Worm (Caenorhabditis elegans) whole organism, early embryonic: Measurements from ENCODE around the gene F40G12.9.

Experiments used
- B0310.2 ChIP-seq: sonication (generic microtip); optimal IDR thresholded peaks from 2 replicates; lab custom pipeline; 2016; ENCODE audit warnings: mild to moderate bottlenecking, missing genetic modification characterization, missing compliant biosample characterization
- F13C5.2 ChIP-seq: sonication (generic microtip); optimal IDR thresholded peaks from 2 replicates; lab custom pipeline; 2017; ENCODE audit warnings: mild to moderate bottlenecking, missing genetic modification characterization, inconsistent platforms, missing compliant biosample characterization
- aly-1 ChIP-seq: sonication (generic microtip); optimal IDR thresholded peaks from 2 replicates; lab custom pipeline; 2016; ENCODE audit warnings: missing genetic modification characterization, missing compliant biosample characterization
- ama-1 ChIP-seq: fragments of 150-350 bp; optimal IDR thresholded peaks from 2 replicates; lab custom pipeline; 2014
- ceh-13 ChIP-seq: fragments of 200-800 bp; sonication (Bioruptor generic); optimal IDR thresholded peaks from 2 replicates; lab custom pipeline; 2018; ENCODE audit warnings: mild to moderate bottlenecking, missing genetic modification characterization, missing compliant biosample characterization
- ceh-36 ChIP-seq: sonication (generic microtip); optimal IDR thresholded peaks from 2 replicates; lab custom pipeline; 2016; ENCODE audit warnings: missing genetic modification characterization, inconsistent platforms, missing compliant biosample characterization
- ets-7 ChIP-seq: sonication (generic microtip); optimal IDR thresholded peaks from 2 replicates; lab custom pipeline; 2016; ENCODE audit warnings: missing genotype, missing genetic modification characterization, missing compliant biosample characterization
- flt-1 ChIP-seq: fragments of 200-800 bp; sonication (Bioruptor generic); IDR thresholded peaks from 2 replicates; pipeline ENCODE4 v1.3.6; 2022; ENCODE audit warnings: missing genetic modification characterization, missing compliant biosample characterization
- hmbx-1 ChIP-seq: sonication (generic microtip); optimal IDR thresholded peaks from 2 replicates; lab custom pipeline; 2016; ENCODE audit warnings: mild to moderate bottlenecking, missing genetic modification characterization, missing compliant biosample characterization
- hmg-4 ChIP-seq: fragments of 200-800 bp; sonication (Bioruptor generic); optimal IDR thresholded peaks from 2 replicates; lab custom pipeline; 2018; ENCODE audit warnings: mild to moderate bottlenecking, missing genetic modification characterization, missing compliant biosample characterization
- hnd-1 ChIP-seq: sonication (generic microtip); optimal IDR thresholded peaks from 2 replicates; lab custom pipeline; 2016; ENCODE audit warnings: missing genetic modification characterization, missing compliant biosample characterization
- pes-1 ChIP-seq: fragments of 200-800 bp; sonication (Bioruptor generic); IDR thresholded peaks from 2 replicates; pipeline ENCODE4 v1.3.6; 2022; ENCODE audit warnings: missing genetic modification reagents, missing genetic modification characterization, missing compliant biosample characterization
- scrt-1 ChIP-seq: fragments of 200-800 bp; sonication (Bioruptor generic); IDR thresholded peaks from 2 replicates; pipeline ENCODE4 v1.3.6; 2022; ENCODE audit warnings: missing genetic modification characterization, missing compliant biosample characterization
- sea-1 ChIP-seq: fragments of 200-800 bp; sonication (Bioruptor generic); conservative IDR thresholded peaks from 2 replicates; pipeline ENCODE4 v1.3.6; 2022; ENCODE audit warnings: missing genetic modification characterization, missing compliant biosample characterization
- tbx-11 ChIP-seq: fragments of 200-800 bp; sonication (Bioruptor generic); IDR thresholded peaks from 2 replicates; pipeline ENCODE4 v1.3.6; 2022; ENCODE audit warnings: missing genetic modification characterization, missing compliant biosample characterization
- tbx-37 ChIP-seq: fragments of 200-800 bp; sonication (Bioruptor generic); conservative IDR thresholded peaks from 2 replicates; pipeline ENCODE4 v1.3.6; 2022; ENCODE audit warnings: missing genetic modification reagents, missing genetic modification characterization, missing compliant biosample characterization
- tra-4 ChIP-seq: sonication (generic microtip); optimal IDR thresholded peaks from 2 replicates; lab custom pipeline; 2017; ENCODE audit warnings: missing genetic modification characterization, missing compliant biosample characterization

F40G12.9 gene

ce11 chrV:14331477-14331876 lies 49.0 kb downstream of the F40G12.9 start, which contains the start of gene F47B8.8:
TSS of gene F47B8.8 (plus strand) at chrV:14331733.
- TF ChIP-seq sea-1 (GFP tag; lab: Robert Waterston, UW) (no peak), ets-7 (tag; lab: Kevin White, UChicago) (no peak), hmbx-1 (tag; lab: Kevin White, UChicago) (no peak), B0310.2 (tag; lab: Kevin White, UChicago) (no peak), hmg-4 (GFP tag; lab: Kevin White, UChicago) (no peak), scrt-1 (GFP tag; lab: Robert Waterston, UW) (no peak), tra-4 (tag; lab: Kevin White, UChicago) (no peak), flt-1 (GFP tag; lab: Robert Waterston, UW) (no peak), F13C5.2 (tag; lab: Kevin White, UChicago) (no peak), ceh-13 (GFP tag; lab: Kevin White, UChicago) (no peak), ceh-36 (tag; lab: Kevin White, UChicago) (no peak), hnd-1 (tag; lab: Kevin White, UChicago) (no peak), aly-1 (tag; lab: Kevin White, UChicago) (no peak), ama-1 (lab: Kevin White, UChicago) (no peak), pes-1 (GFP tag; lab: Robert Waterston, UW) (no peak), tbx-37 (GFP tag; lab: Robert Waterston, UW) (no peak), tbx-11 (no peak)
